Fruit fly (Drosophila melanogaster): ENCODE data around the gene Mybbp1A.

Gene Mybbp1A

DNA sequence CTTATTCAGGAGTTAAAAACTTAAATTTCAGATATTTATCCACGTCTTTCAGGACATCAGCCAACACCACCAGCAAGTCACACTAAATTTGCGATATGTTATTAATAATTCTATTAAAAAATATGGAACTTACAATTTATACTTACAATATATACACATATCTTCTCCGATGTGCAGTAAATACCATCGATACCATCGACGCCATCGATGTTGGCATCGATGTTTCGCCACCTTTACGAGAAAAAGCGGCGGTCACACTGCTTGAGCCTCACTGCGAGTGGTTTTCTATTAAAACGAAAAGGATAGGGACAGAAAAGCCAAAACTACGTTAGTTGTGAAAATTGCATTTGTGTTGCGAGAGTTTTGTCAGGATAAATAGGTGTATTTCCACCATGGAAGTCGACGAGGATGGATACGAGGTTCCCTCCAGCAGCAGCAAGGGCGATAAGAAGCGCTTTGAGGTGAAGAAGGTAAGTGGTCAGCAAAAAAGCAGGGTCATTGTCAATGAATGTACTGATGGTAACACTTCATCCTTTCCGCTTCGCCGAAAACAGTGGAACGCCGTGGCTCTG is 17.6 kb downstream of the Mybbp1A start, which contains the start of gene Roc1a:
TSS of gene Roc1a (plus strand) at position 249 of the 572 bp plus-strand sequence.
- TF ChIP-seq Myc (optimal IDR thresholded peaks at IDR 0.05) (no peak), insv (optimal IDR thresholded peaks at IDR 0.05) (no peak), h (optimal IDR thresholded peaks at IDR 0.05) (no peak), psq (optimal IDR thresholded peaks at IDR 0.05) (no peak), ttk (optimal IDR thresholded peaks at IDR 0.05) (no peak), Sin3A (optimal IDR thresholded peaks at IDR 0.05) (no peak)

DNA sequence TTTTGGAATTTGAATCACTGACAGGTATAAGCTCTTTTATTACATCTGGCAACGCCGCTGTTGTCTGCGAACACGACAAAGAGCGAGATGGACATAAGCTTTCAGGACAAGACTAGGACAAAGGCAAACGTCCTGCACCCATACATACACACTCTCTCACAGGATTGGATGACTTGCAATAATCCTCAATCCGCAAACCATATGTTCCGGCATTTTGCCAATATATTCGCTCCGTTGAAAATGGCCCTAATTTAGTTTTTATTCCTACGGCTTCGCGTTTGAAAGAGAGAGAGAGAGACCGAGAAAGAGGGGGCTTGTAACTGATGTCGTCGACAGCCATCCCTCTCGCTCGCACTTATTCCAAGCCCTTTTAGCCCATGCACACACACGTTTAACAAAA is 24.6 kb downstream of the Mybbp1A start:
- TF ChIP-seq ttk (optimal IDR thresholded peaks at IDR 0.05), result no peak
- TF ChIP-seq h (optimal IDR thresholded peaks at IDR 0.05), result no peak
- no peak for TF ChIP-seq insv (optimal IDR thresholded peaks at IDR 0.05)
- TF ChIP-seq Sin3A (optimal IDR thresholded peaks at IDR 0.05), result no peak
- TF ChIP-seq Myc (optimal IDR thresholded peaks at IDR 0.05), result no peak
- no peak for TF ChIP-seq psq (optimal IDR thresholded peaks at IDR 0.05)

dm6 chrX:654949-655348 is 25.4 kb downstream of the Mybbp1A start:
- TF ChIP-seq Myc (optimal IDR thresholded peaks at IDR 0.05) (no peak), psq (optimal IDR thresholded peaks at IDR 0.05) (no peak), h (optimal IDR thresholded peaks at IDR 0.05) (no peak), Sin3A (optimal IDR thresholded peaks at IDR 0.05) (no peak), ttk (optimal IDR thresholded peaks at IDR 0.05) (no peak), insv (optimal IDR thresholded peaks at IDR 0.05) (no peak)

DNA sequence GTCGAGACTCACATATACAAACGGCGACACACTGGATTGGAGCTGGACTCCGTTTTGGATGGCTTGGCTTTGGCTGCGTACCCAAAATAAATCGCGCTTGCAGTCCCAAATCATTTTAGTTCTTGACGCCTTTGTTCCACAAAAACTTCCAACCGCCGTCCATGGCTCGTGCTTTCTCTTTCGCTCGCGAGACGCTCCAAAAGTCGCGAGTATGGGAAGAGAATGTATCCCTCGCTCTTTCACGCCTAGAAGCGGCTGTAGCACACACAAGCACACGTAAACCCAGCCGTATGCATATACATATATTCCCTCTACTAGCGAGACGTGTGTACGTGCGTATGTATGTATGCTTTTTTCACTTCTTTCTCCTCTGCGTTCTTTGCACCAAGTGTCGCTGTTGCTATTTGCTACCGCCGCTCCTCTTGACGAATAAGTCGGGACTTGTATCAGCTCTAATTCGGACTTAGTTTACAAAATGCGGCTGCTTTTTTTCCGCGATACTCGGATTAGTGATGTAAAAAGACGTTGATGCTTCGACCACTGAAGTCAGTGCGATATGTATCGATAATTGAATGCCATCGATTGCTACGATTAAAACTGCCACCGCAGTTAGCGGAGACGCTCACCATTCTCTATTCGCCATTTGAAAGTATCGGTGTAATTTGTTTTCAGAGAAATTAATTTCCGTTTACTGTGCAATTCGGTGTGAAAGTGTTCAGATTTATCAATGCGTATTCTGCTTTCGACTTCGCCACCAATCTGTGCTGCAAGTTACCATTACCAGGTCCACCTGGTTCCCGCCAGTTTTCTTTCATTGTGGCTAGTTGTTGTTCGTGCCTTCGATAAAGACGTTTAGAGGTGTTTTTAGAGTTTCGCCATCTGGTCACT is 26.2 kb downstream of the Mybbp1A start, which contains the start of the genes Hmt4-20 and SkpA:
TSS of gene Hmt4-20 (minus strand) at position 542 of the 888 bp plus-strand sequence.
TSS of gene SkpA (plus strand) at position 623 of the 888 bp plus-strand sequence.
- TF ChIP-seq h (optimal IDR thresholded peaks at IDR 0.05) (no peak), ttk (optimal IDR thresholded peaks at IDR 0.05) (no peak), psq (optimal IDR thresholded peaks at IDR 0.05) (no peak), Myc (optimal IDR thresholded peaks at IDR 0.05) (no peak), insv (optimal IDR thresholded peaks at IDR 0.05) (no peak), Sin3A (optimal IDR thresholded peaks at IDR 0.05) (no peak)

dm6 chrX:656380-656925 is 26.9 kb downstream of the Mybbp1A start:
- no peak for TF ChIP-seq Sin3A (optimal IDR thresholded peaks at IDR 0.05)
- no peak for TF ChIP-seq psq (optimal IDR thresholded peaks at IDR 0.05)
- TF ChIP-seq h (optimal IDR thresholded peaks at IDR 0.05), result no peak
- TF ChIP-seq insv (optimal IDR thresholded peaks at IDR 0.05), result no peak
- no peak for TF ChIP-seq Myc (optimal IDR thresholded peaks at IDR 0.05)
- no peak for TF ChIP-seq ttk (optimal IDR thresholded peaks at IDR 0.05)

dm6 chrX:658021-658420 is 28.4 kb downstream of the Mybbp1A start:
- no peak for TF ChIP-seq Sin3A (optimal IDR thresholded peaks at IDR 0.05)
- no peak for TF ChIP-seq insv (optimal IDR thresholded peaks at IDR 0.05)
- no peak for TF ChIP-seq h (optimal IDR thresholded peaks at IDR 0.05)
- TF ChIP-seq ttk (optimal IDR thresholded peaks at IDR 0.05), result no peak
- TF ChIP-seq Myc (optimal IDR thresholded peaks at IDR 0.05), result no peak
- no peak for TF ChIP-seq psq (optimal IDR thresholded peaks at IDR 0.05)

DNA sequence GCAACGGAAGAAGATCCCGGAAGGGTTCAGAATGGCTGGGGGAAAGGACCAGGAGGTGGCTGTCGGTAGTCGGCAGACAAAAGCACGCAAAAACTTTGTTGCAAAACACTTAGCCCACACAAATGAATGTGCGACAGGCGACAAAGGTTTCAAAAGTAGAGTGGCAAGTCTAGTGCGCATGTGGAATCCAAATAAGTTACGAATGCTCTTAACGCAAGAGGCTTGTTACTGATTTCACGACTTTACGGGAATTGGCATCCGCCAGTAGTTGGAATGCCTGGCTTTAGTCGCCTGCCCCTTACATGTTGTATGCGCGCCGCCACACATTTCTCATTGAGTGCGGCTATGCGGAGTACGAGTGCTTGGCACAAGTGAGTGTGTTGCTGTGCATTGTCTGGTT is 48.9 kb downstream of the Mybbp1A start:
- TF ChIP-seq Myc (optimal IDR thresholded peaks at IDR 0.05) (no peak), ttk (optimal IDR thresholded peaks at IDR 0.05) (no peak), insv (optimal IDR thresholded peaks at IDR 0.05) (no peak), h (optimal IDR thresholded peaks at IDR 0.05) (no peak), Sin3A (optimal IDR thresholded peaks at IDR 0.05) (no peak), psq (optimal IDR thresholded peaks at IDR 0.05) (no peak)
